Worm (Caenorhabditis elegans): ENCODE data around the gene col-17.

Gene col-17

DNA sequence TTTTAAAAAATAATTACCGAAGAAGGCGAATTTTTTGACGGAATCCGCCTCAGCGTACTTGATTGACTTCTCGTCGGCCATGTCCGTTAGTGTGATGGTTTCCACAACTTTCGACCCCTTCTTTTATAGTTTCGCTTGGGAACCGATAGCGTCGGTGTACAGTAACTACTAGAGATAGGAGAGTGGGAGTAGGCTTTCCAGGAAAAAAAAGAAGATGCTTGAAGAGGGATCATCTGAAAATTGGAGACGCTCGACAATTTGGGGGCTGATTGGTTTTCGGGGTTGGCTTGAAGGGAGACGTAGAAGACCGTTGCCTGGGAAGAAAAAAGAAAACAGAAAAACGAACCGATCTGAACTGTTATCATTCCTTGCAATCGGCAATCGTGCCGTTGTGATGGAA lies 3.3 kb upstream of the col-17 start, which contains the start of gene col-20:
TSS of gene col-20 (minus strand) at position 101 of the 400 bp plus-strand sequence.
- no peak for TF ChIP-seq drap-1 (GFP tag; optimal IDR thresholded peaks at IDR 0.05)
- no peak for TF ChIP-seq nhr-237 (tag; optimal IDR thresholded peaks at IDR 0.05)
- TF ChIP-seq pha-4 (tag; optimal IDR thresholded peaks at IDR 0.05), result no peak
- no peak for TF ChIP-seq mep-1 (tag; optimal IDR thresholded peaks at IDR 0.05)
- TF ChIP-seq nhr-76 (tag; optimal IDR thresholded peaks at IDR 0.05), result no peak
- no peak for TF ChIP-seq unc-120 (tag; optimal IDR thresholded peaks at IDR 0.05; ENCODE audit: poor library complexity, severe bottlenecking)
- TF ChIP-seq blmp-1 (tag; optimal IDR thresholded peaks at IDR 0.05), result no peak
- TF ChIP-seq elt-1 (tag; optimal IDR thresholded peaks at IDR 0.05; ENCODE audit: borderline replicate concordance, insufficient read depth), result no peak
- no peak for TF ChIP-seq sptf-1 (tag; optimal IDR thresholded peaks at IDR 0.05)
- TF ChIP-seq mls-2 (tag; optimal IDR thresholded peaks at IDR 0.05), result no peak
- no peak for TF ChIP-seq ces-1 (GFP tag; optimal IDR thresholded peaks at IDR 0.05)
- no peak for TF ChIP-seq ham-2 (GFP tag; optimal IDR thresholded peaks at IDR 0.05)
- no peak for TF ChIP-seq mab-5 (tag; optimal IDR thresholded peaks at IDR 0.05)
- TF ChIP-seq sem-2 (GFP tag; optimal IDR thresholded peaks at IDR 0.05), result no peak
- TF ChIP-seq ztf-11 (tag; optimal IDR thresholded peaks at IDR 0.05), result no peak
- TF ChIP-seq cnd-1 (tag; optimal IDR thresholded peaks at IDR 0.05), result no peak

DNA sequence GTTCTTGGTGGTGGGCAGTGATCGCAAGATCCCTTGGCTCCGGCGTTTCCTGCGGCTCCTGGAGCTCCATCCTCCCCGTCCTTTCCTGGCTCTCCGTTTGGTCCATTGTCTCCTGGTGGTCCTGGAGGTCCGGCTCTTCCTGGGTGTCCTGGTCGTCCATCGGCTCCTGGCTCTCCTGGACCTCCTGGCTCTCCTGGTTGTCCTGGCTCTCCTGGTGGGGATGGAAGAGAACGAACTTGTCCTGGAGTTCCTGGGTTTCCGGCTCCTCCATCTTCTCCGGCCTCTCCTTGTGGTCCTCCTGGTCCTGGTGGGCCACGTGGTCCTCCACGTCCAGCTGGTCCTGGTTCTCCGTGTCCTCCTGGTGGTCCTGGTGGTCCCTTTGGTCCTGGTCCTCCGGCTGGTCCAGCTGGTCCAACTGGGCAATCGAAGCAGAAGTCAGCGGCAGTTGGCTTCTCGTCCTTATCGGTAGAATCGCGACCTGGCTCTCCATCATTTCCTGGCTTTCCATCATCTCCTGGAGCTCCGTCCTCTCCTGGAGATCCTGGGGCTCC lies 2.5 kb upstream of the col-17 start:
- TF ChIP-seq bed-3 (GFP tag; optimal IDR thresholded peaks at IDR 0.05), result no peak
- TF ChIP-seq drap-1 (GFP tag; optimal IDR thresholded peaks at IDR 0.05), result no peak
- TF ChIP-seq elt-1 (tag; optimal IDR thresholded peaks at IDR 0.05; ENCODE audit: borderline replicate concordance, insufficient read depth), result no peak
- TF ChIP-seq flh-1 (GFP tag; optimal IDR thresholded peaks at IDR 0.05), result no peak
- no peak for TF ChIP-seq nhr-76 (tag; optimal IDR thresholded peaks at IDR 0.05)
- TF ChIP-seq nhr-12 (tag; optimal IDR thresholded peaks at IDR 0.05), result no peak
- no peak for TF ChIP-seq unc-39 (tag; optimal IDR thresholded peaks at IDR 0.05)
- TF ChIP-seq elt-3 (tag; optimal IDR thresholded peaks at IDR 0.05), result no peak
- TF ChIP-seq ceh-83 (GFP tag; optimal IDR thresholded peaks at IDR 0.05), result no peak
- no peak for TF ChIP-seq ztf-11 (tag; optimal IDR thresholded peaks at IDR 0.05)
- TF ChIP-seq mep-1 (tag; optimal IDR thresholded peaks at IDR 0.05), result no peak
- TF ChIP-seq ham-2 (GFP tag; optimal IDR thresholded peaks at IDR 0.05), result no peak
- TF ChIP-seq snpc-4 (tag; optimal IDR thresholded peaks at IDR 0.05), result no peak
- no peak for TF ChIP-seq M03D4.4 (tag; optimal IDR thresholded peaks at IDR 0.05)
- TF ChIP-seq lin-32 (GFP tag; optimal IDR thresholded peaks at IDR 0.05), result no peak
- no peak for TF ChIP-seq sem-2 (GFP tag; optimal IDR thresholded peaks at IDR 0.05)
- TF ChIP-seq unc-62 (GFP tag; optimal IDR thresholded peaks at IDR 0.05), result no peak
- TF ChIP-seq lin-13 (tag; optimal IDR thresholded peaks at IDR 0.05), result no peak
- TF ChIP-seq blmp-1 (tag; optimal IDR thresholded peaks at IDR 0.05), result no peak

DNA sequence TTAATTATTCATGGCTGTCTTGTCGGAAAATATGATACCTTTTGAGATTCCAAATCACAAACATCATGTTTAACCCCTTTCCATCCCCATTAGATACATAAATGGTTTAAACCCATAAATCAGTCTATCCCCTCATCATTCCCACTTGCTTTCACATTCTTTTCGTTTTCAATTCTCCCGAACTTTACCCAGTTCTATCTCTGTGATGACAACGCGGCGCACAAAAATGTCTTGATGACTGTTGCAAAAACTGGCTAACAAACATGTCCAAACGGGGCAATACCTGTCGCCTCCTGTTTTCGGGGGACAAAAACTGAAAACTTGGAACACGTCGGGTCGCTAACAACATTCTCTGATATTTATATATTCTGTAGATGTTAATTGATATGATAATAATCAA lies 1.3 kb downstream of the col-17 start:
- TF ChIP-seq unc-62 (GFP tag; optimal IDR thresholded peaks at IDR 0.05) (no peak), ztf-11 (tag; optimal IDR thresholded peaks at IDR 0.05) (no peak), bed-3 (GFP tag; optimal IDR thresholded peaks at IDR 0.05) (no peak), lin-13 (tag; optimal IDR thresholded peaks at IDR 0.05) (no peak), ces-1 (GFP tag; optimal IDR thresholded peaks at IDR 0.05) (no peak), lsy-2 (tag; optimal IDR thresholded peaks at IDR 0.05) (no peak), drap-1 (GFP tag; optimal IDR thresholded peaks at IDR 0.05) (no peak), ham-2 (GFP tag; optimal IDR thresholded peaks at IDR 0.05) (no peak), hlh-1 (tag; optimal IDR thresholded peaks at IDR 0.05) (no peak), nhr-12 (tag; optimal IDR thresholded peaks at IDR 0.05) (no peak), sem-2 (GFP tag; optimal IDR thresholded peaks at IDR 0.05) (no peak), tbx-8 (GFP tag; optimal IDR thresholded peaks at IDR 0.05) (no peak), pha-4 (tag; optimal IDR thresholded peaks at IDR 0.05) (no peak), elt-1 (tag; optimal IDR thresholded peaks at IDR 0.05; ENCODE audit: borderline replicate concordance, insufficient read depth) (no peak), ceh-83 (GFP tag; optimal IDR thresholded peaks at IDR 0.05) (no peak), blmp-1 (tag; optimal IDR thresholded peaks at IDR 0.05) (no peak), ceh-39 (tag; optimal IDR thresholded peaks at IDR 0.05) (no peak), snpc-4 (tag; optimal IDR thresholded peaks at IDR 0.05) (no peak)

DNA sequence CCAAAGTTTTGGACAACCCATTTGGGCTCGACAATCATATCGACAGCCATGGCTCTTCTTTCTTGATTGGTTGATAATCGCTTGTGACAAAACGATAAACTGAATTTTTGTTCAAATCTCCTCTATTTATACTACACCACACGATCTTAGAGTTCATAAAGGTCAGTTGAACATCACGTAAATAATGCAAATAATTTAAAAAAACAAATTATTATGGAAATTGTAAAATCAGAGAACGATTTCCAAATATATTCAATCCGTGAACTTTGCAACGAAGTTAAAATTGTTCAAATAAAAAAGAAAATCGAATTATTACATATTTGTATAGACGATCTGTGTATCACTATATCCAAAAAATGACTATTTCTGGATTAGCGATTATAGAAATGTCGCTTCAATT lies 4.0 kb downstream of the col-17 start, which contains the start of the genes mpst-4 and F11G11.14:
TSS of gene mpst-4 (minus strand) at position 101 of the 400 bp plus-strand sequence.
TSS of gene F11G11.14 (plus strand) at position 325 of the 400 bp plus-strand sequence.
- TF ChIP-seq ces-1 (GFP tag; optimal IDR thresholded peaks at IDR 0.05), result no peak
- no peak for TF ChIP-seq unc-39 (tag; optimal IDR thresholded peaks at IDR 0.05)
- TF ChIP-seq unc-120 (tag; optimal IDR thresholded peaks at IDR 0.05; ENCODE audit: poor library complexity, severe bottlenecking), result no peak
- no peak for TF ChIP-seq zip-8 (tag; optimal IDR thresholded peaks at IDR 0.05)
- no peak for TF ChIP-seq ztf-11 (tag; optimal IDR thresholded peaks at IDR 0.05)
- no peak for TF ChIP-seq mab-5 (tag; optimal IDR thresholded peaks at IDR 0.05)
- TF ChIP-seq elt-1 (tag; optimal IDR thresholded peaks at IDR 0.05; ENCODE audit: borderline replicate concordance, insufficient read depth), result no peak
- no peak for TF ChIP-seq M03D4.4 (tag; optimal IDR thresholded peaks at IDR 0.05)

Data from whole organism, mixed stage, embryonic.